Worm (Caenorhabditis elegans): ENCODE data around the gene hot-3.

DNA sequence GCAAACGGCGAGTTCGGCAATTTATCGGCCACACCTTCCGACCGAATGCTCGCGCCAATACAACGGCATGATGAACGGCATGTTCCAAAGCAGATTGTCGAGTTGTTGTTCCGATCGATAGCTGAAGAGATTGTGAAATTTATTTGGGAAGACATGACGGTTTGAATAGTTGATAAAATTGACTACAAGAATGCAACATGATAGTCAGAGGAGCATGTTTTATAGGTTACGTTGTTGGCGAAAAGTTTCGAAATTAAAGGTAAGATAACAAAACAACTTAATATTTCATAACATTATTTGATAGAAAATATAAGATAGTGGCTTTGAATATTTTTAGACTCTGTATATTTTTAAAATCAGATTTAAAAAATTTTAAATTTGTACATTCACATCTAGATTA lies 13.7 kb upstream of the hot-3 start:
- TF ChIP-seq unc-62 (GFP tag; optimal IDR thresholded peaks at IDR 0.05 in 1 of 2), result no peak
- TF ChIP-seq unc-62 (tag; optimal IDR thresholded peaks at IDR 0.05), result no peak
- TF ChIP-seq skn-1 (tag; optimal IDR thresholded peaks at IDR 0.05), result no peak
- TF ChIP-seq egl-43 (GFP tag; IDR thresholded peaks at IDR 0.05), result no peak
